Worm (Caenorhabditis elegans) whole organism, young adult: ENCODE measurements around the gene txt-3.

Experiments used
- C06A6.2 ChIP-seq: fragments of 200-800 bp; sonication (Bioruptor generic); conservative IDR thresholded peaks from 2 replicates; pipeline ENCODE4 v1.3.6; 2022; ENCODE audit warnings: missing genetic modification characterization, missing compliant biosample characterization
- F52B5.7 ChIP-seq: sonication (generic microtip); optimal IDR thresholded peaks from 2 replicates; lab custom pipeline; 2016; ENCODE audit warnings: mild to moderate bottlenecking, missing genetic modification characterization, missing compliant biosample characterization
- Y79H2A.3 ChIP-seq: fragments of 200-800 bp; sonication (Bioruptor generic); conservative IDR thresholded peaks from 2 replicates; pipeline ENCODE4 v1.3.6; 2022; ENCODE audit warnings: missing genetic modification reagents, missing genetic modification characterization, missing compliant biosample characterization
- attf-3 ChIP-seq: fragments of 200-800 bp; sonication (Bioruptor generic); conservative IDR thresholded peaks from 2 replicates; pipeline ENCODE4 v1.3.6; 2022; ENCODE audit warnings: missing genetic modification reagents, missing genetic modification characterization, missing compliant biosample characterization
- ceh-40 ChIP-seq: fragments of 200-800 bp; sonication (Bioruptor generic); IDR thresholded peaks from 2 replicates; pipeline ENCODE4 v1.3.6; 2022; ENCODE audit warnings: missing genetic modification characterization, missing compliant biosample characterization
- dpl-1 ChIP-seq: fragments of 150-350 bp; optimal IDR thresholded peaks from 2 replicates; lab custom pipeline; 2014; ENCODE audit warnings: missing biosample characterization, missing genetic modification reagents, missing genetic modification characterization
- egrh-3 ChIP-seq: fragments of 200-800 bp; sonication (Bioruptor generic); IDR thresholded peaks from 2 replicates; pipeline ENCODE4 v1.3.6; 2022; ENCODE audit warnings: missing genetic modification reagents, missing genetic modification characterization, missing compliant biosample characterization
- ets-4 ChIP-seq: fragments of 200-800 bp; sonication (Bioruptor generic); optimal IDR thresholded peaks from 2 replicates; lab custom pipeline; 2018; ENCODE audit warnings: mild to moderate bottlenecking, missing genetic modification characterization, missing compliant biosample characterization
- let-526 ChIP-seq: fragments of 200-800 bp; sonication (Bioruptor generic); IDR thresholded peaks from 2 replicates; pipeline ENCODE4 v1.3.6; 2022; ENCODE audit warnings: missing genetic modification reagents, missing genetic modification characterization, missing compliant biosample characterization
- lsy-27 ChIP-seq: sonication (generic microtip); optimal IDR thresholded peaks from 2 replicates; lab custom pipeline; 2017; ENCODE audit warnings: missing genetic modification characterization, mild to moderate bottlenecking, missing compliant biosample characterization, antibody characterized with exemption, missing genotype, borderline replicate concordance; ENCODE audit not compliant: insufficient read depth
- nfya-1 ChIP-seq: sonication (generic microtip); optimal IDR thresholded peaks from 2 replicates; lab custom pipeline; 2017; ENCODE audit warnings: antibody characterized with exemption, missing compliant biosample characterization, missing genetic modification characterization, borderline replicate concordance; ENCODE audit not compliant: insufficient read depth
- rpc-1 ChIP-seq, 2 experiments: fragments of 150-350 bp in 1 of 2; sonication (generic microtip) in 1 of 2; optimal IDR thresholded peaks; 2 replicates each; lab custom pipeline; 2014 to 2018; ENCODE audit warnings: missing biosample characterization in 1 of 2, missing genetic modification characterization in 1 of 2, missing genetic modification reagents in 1 of 2, missing genotype in 1 of 2
- ztf-18 ChIP-seq: sonication (generic microtip); optimal IDR thresholded peaks from 2 replicates; lab custom pipeline; 2016; ENCODE audit warnings: missing genotype, mild to moderate bottlenecking, missing genetic modification characterization, missing compliant biosample characterization

DNA sequence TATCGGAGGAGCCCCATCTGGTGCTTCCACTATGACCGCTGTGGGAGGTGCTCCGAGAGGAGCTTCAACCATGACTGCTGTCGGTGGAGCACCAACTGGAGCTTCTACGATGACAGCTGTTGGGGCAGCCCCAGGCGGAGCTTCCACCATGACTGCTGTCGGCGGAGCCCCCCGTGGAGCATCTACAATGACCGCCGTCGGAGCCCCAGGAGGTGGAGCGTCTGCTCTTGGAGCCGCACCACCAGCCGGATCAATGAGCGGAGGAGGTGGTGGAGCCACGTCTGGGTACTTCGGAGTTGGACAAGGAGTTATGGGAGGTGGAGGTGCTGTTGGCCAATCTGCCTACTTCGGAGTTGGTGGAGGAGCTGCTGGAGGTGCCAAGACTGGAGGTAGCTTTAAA, 33.2 kb downstream of the txt-3 start:
- TF ChIP-seq ceh-40 = no peak
- TF ChIP-seq egrh-3 (GFP tag; lab: Robert Waterston, UW) = peak; percentile 86
- TF ChIP-seq ets-4 (GFP tag; lab: Kevin White, UChicago) = no peak
- no peak for TF ChIP-seq rpc-1 (optimal IDR thresholded peaks at IDR 0.05; lab: Kevin White, UChicago)
- TF ChIP-seq rpc-1 (tag; optimal IDR thresholded peaks at IDR 0.05; lab: Kevin White, UChicago) = no peak
- no peak for TF ChIP-seq dpl-1 (GFP tag; lab: Kevin White, UChicago)
- no peak for TF ChIP-seq nfya-1
- TF ChIP-seq let-526 (GFP tag; lab: Robert Waterston, UW) = no peak
- no peak for TF ChIP-seq attf-3
- TF ChIP-seq C06A6.2 (GFP tag; lab: Robert Waterston, UW) = no peak
- no peak for TF ChIP-seq F52B5.7 (tag; lab: Kevin White, UChicago)
- TF ChIP-seq ztf-18 (tag; lab: Kevin White, UChicago) = no peak
- TF ChIP-seq Y79H2A.3 (GFP tag; lab: Robert Waterston, UW) = no peak
- TF ChIP-seq lsy-27 = no peak
